Fruit fly (Drosophila melanogaster) S2 (cell line): ENCODE results near the gene Acp32CD.

Experiments
- CG8478 ChIP-seq: fragments of >200 bp; optimal IDR thresholded peaks from 2 replicates; lab custom pipeline; 2018
- CTCF ChIP-seq, 2 experiments: fragments of >200 bp; optimal IDR thresholded peaks; 2 replicates each; lab custom pipeline; 2018

DNA sequence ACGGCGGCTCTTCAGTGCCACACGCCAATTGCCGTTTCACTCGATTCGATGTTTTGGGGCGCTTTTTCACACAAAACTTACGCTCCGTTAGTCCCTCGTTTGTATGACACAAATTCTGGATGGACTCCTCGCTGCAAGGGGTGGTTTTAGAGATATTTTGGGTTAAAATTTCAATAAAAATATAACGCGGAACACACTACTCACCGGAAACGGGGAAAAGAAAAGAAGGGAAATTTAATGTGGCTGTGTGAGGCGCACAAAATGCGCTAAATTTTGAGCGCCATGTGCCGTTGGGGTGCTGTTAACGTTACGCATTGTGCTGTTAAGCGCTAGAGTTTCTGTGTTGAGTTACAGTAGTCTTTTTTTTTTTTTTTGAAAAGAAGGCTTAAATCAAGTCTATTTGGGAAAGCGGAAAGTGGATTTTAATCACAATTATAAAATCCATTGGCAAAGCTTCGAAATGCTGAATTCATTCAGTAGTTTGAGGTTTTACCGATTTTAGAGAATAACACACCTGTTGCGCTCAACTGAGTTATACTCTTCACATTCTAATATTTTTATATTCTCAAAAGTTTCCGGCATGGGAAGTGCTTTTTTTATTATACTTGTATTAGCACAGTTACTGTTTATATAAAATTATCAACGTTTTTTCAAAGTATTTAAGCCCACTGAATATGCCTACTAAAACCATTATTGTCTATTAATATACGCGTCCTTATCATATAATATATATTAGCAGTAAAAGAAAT is 11.3 kb upstream of the Acp32CD start, which contains the start of gene RpL9:
- TF ChIP-seq CTCF (optimal IDR thresholded peaks at IDR 0.05; lab: Kevin White, UChicago) (peak in 1 of 2 experiments; percentile 38), CG8478 (no peak)
